Worm (Caenorhabditis elegans) whole organism, young adult: ENCODE results near the gene srd-49.

Experiments
- C06A6.2 ChIP-seq: fragments of 200-800 bp; sonication (Bioruptor generic); conservative IDR thresholded peaks from 2 replicates; pipeline ENCODE4 v1.3.6; 2022; ENCODE audit warnings: missing genetic modification characterization, missing compliant biosample characterization
- F57A8.1 ChIP-seq: fragments of 200-800 bp; sonication (Bioruptor generic); optimal IDR thresholded peaks from 2 replicates; lab custom pipeline; 2018; ENCODE audit warnings: mild to moderate bottlenecking, missing genetic modification characterization, moderate library complexity, missing compliant biosample characterization
- F57C9.4 ChIP-seq: sonication (generic microtip); optimal IDR thresholded peaks from 2 replicates; lab custom pipeline; 2017; ENCODE audit warnings: mild to moderate bottlenecking, missing genetic modification characterization, missing compliant biosample characterization
- K11D2.4 ChIP-seq: fragments of 200-800 bp; sonication (Bioruptor generic); IDR thresholded peaks from 2 replicates; pipeline ENCODE4 v1.3.6; 2022; ENCODE audit warnings: missing genetic modification reagents, missing genetic modification characterization, missing compliant biosample characterization
- Y53G8AR.9 ChIP-seq: fragments of 200-800 bp; sonication (Bioruptor generic); conservative IDR thresholded peaks from 2 replicates; pipeline ENCODE4 v1.3.6; 2022; ENCODE audit warnings: missing genetic modification reagents, missing genetic modification characterization, missing compliant biosample characterization
- Y67H2A.10 ChIP-seq: fragments of 200-800 bp; sonication (Bioruptor generic); conservative IDR thresholded peaks from 2 replicates; pipeline ENCODE4 v1.3.6; 2022; ENCODE audit warnings: missing genetic modification reagents, missing genetic modification characterization, missing compliant biosample characterization
- atf-7 ChIP-seq: sonication (generic microtip); optimal IDR thresholded peaks from 2 replicates; lab custom pipeline; 2017; ENCODE audit warnings: mild to moderate bottlenecking, missing genetic modification characterization, missing compliant biosample characterization
- bed-2 ChIP-seq: fragments of 200-800 bp; sonication (Bioruptor generic); IDR thresholded peaks from 2 replicates; pipeline ENCODE4 v1.3.6; 2022; ENCODE audit warnings: missing genetic modification reagents, missing genetic modification characterization, missing compliant biosample characterization
- cebp-2 ChIP-seq: fragments of 200-800 bp; sonication (Bioruptor generic); IDR thresholded peaks from 2 replicates; pipeline ENCODE4 v1.3.6; 2022; ENCODE audit warnings: missing genetic modification characterization, missing compliant biosample characterization
- ceh-40 ChIP-seq: fragments of 200-800 bp; sonication (Bioruptor generic); IDR thresholded peaks from 2 replicates; pipeline ENCODE4 v1.3.6; 2022; ENCODE audit warnings: missing genetic modification characterization, missing compliant biosample characterization
- efl-1 ChIP-seq: fragments of 150-350 bp; optimal IDR thresholded peaks from 2 replicates; lab custom pipeline; 2014; ENCODE audit warnings: missing biosample characterization, missing genetic modification reagents, missing genetic modification characterization
- egl-18 ChIP-seq: fragments of 200-800 bp; sonication (Bioruptor generic); IDR thresholded peaks from 2 replicates; pipeline ENCODE4 v1.3.6; 2022; ENCODE audit warnings: missing genetic modification reagents, missing genetic modification characterization, missing compliant biosample characterization
- him-1 ChIP-seq: sonication (generic microtip); optimal IDR thresholded peaks from 2 replicates; lab custom pipeline; 2016; ENCODE audit warnings: missing genotype, missing genetic modification reagents, missing genetic modification characterization, missing compliant biosample characterization
- hmg-1.2 ChIP-seq: fragments of 200-800 bp; sonication (Bioruptor generic); IDR thresholded peaks from 2 replicates; pipeline ENCODE4 v1.3.6; 2022; ENCODE audit warnings: missing genetic modification reagents, missing genetic modification characterization, missing compliant biosample characterization
- hmg-20 ChIP-seq: fragments of 200-800 bp; sonication (Bioruptor generic); IDR thresholded peaks from 2 replicates; pipeline ENCODE4 v1.3.6; 2022; ENCODE audit warnings: missing genetic modification reagents, missing genetic modification characterization, missing compliant biosample characterization
- hsf-1 ChIP-seq: fragments of 200-800 bp; sonication (Bioruptor generic); IDR thresholded peaks from 2 replicates; pipeline ENCODE4 v1.3.6; 2022; ENCODE audit warnings: missing genetic modification reagents, missing genetic modification characterization, missing compliant biosample characterization
- let-607 ChIP-seq, 2 experiments: fragments of 200-800 bp in 1 of 2; sonication (Bioruptor generic) in 1 of 2; sonication (generic microtip) in 1 of 2; optimal IDR thresholded peaks; 2 replicates each; lab custom pipeline; 2016 to 2018; ENCODE audit warnings: mild to moderate bottlenecking in 2 of 2, missing compliant biosample characterization in 2 of 2, missing genetic modification characterization in 2 of 2, moderate library complexity in 2 of 2, missing genotype in 1 of 2
- lin-40 ChIP-seq: sonication (generic microtip); optimal IDR thresholded peaks from 2 replicates; lab custom pipeline; 2016; ENCODE audit warnings: missing genetic modification characterization, mild to moderate bottlenecking, missing compliant biosample characterization, missing genotype, missing genetic modification reagents
- madf-10 ChIP-seq: sonication (generic microtip); optimal IDR thresholded peaks from 2 replicates; lab custom pipeline; 2016; ENCODE audit warnings: mild to moderate bottlenecking, missing genetic modification characterization, missing compliant biosample characterization
- madf-6 ChIP-seq: fragments of 200-800 bp; sonication (Bioruptor generic); IDR thresholded peaks from 2 replicates; pipeline ENCODE4 v1.3.6; 2022; ENCODE audit warnings: missing genetic modification reagents, missing genetic modification characterization, missing compliant biosample characterization
- mel-28 ChIP-seq: sonication (generic microtip); optimal IDR thresholded peaks from 2 replicates; lab custom pipeline; 2016; ENCODE audit warnings: borderline replicate concordance, mild to moderate bottlenecking, missing genetic modification characterization, missing compliant biosample characterization
- nfyb-1 ChIP-seq: fragments of 200-800 bp; sonication (Bioruptor generic); IDR thresholded peaks from 2 replicates; pipeline ENCODE4 v1.3.6; 2022; ENCODE audit warnings: missing genetic modification reagents, missing genetic modification characterization, missing compliant biosample characterization
- nhr-80 ChIP-seq: sonication (generic microtip); optimal IDR thresholded peaks from 2 replicates; lab custom pipeline; 2016; ENCODE audit warnings: missing genetic modification characterization, missing compliant biosample characterization
- nhr-90 ChIP-seq: sonication (generic microtip); optimal IDR thresholded peaks from 2 replicates; lab custom pipeline; 2016; ENCODE audit warnings: missing genotype, mild to moderate bottlenecking, missing genetic modification characterization, missing compliant biosample characterization
- rec-8 ChIP-seq, 2 experiments: sonication (generic microtip); optimal IDR thresholded peaks; 2 replicates each; lab custom pipeline; 2016; ENCODE audit warnings: mild to moderate bottlenecking in 2 of 2, missing genetic modification characterization in 2 of 2, missing genetic modification reagents in 2 of 2, missing genotype in 2 of 2, missing biosample characterization in 1 of 2, missing compliant biosample characterization in 1 of 2, moderate library complexity in 1 of 2
- repo-1 ChIP-seq: sonication (generic microtip); optimal IDR thresholded peaks from 2 replicates; lab custom pipeline; 2017; ENCODE audit warnings: mild to moderate bottlenecking, missing genetic modification characterization, missing compliant biosample characterization
- sea-2 ChIP-seq: fragments of 200-800 bp; sonication (Bioruptor generic); IDR thresholded peaks from 2 replicates; pipeline ENCODE4 v1.3.6; 2022; ENCODE audit warnings: missing genetic modification characterization, missing compliant biosample characterization
- snpc-1.1 ChIP-seq: sonication (generic microtip); optimal IDR thresholded peaks from 2 replicates; lab custom pipeline; 2017; ENCODE audit warnings: missing genetic modification characterization, mild to moderate bottlenecking, missing compliant biosample characterization, antibody characterized with exemption, moderate library complexity, missing genotype, missing genetic modification reagents; ENCODE audit not compliant: insufficient read depth
- snpc-1.3 ChIP-seq: sonication (generic microtip); optimal IDR thresholded peaks from 2 replicates; lab custom pipeline; 2017; ENCODE audit warnings: missing genetic modification characterization, mild to moderate bottlenecking, missing compliant biosample characterization, antibody characterized with exemption, moderate library complexity, missing genotype, missing genetic modification reagents; ENCODE audit not compliant: insufficient read depth
- snpc-3.4 ChIP-seq: sonication (generic microtip); optimal IDR thresholded peaks from 2 replicates; lab custom pipeline; 2017; ENCODE audit warnings: missing genetic modification characterization, mild to moderate bottlenecking, missing compliant biosample characterization, antibody characterized with exemption, moderate library complexity, missing genotype, missing genetic modification reagents
- tbp1 ChIP-seq: fragments of 200-800 bp; sonication (Bioruptor generic); optimal IDR thresholded peaks from 2 replicates; lab custom pipeline; 2018; ENCODE audit warnings: mild to moderate bottlenecking, missing genetic modification characterization, missing compliant biosample characterization
- unc-130 ChIP-seq: sonication (generic microtip); optimal IDR thresholded peaks from 2 replicates; lab custom pipeline; 2016; ENCODE audit warnings: missing genetic modification reagents, missing genetic modification characterization, missing compliant biosample characterization
- ztf-28 ChIP-seq: fragments of 200-800 bp; sonication (Bioruptor generic); IDR thresholded peaks from 2 replicates; pipeline ENCODE4 v1.3.6; 2022; ENCODE audit warnings: missing genetic modification reagents, missing genetic modification characterization, missing compliant biosample characterization
- ztf-3 ChIP-seq: fragments of 200-800 bp; sonication (Bioruptor generic); optimal IDR thresholded peaks from 2 replicates; lab custom pipeline; 2018; ENCODE audit warnings: mild to moderate bottlenecking, missing genetic modification characterization, missing compliant biosample characterization

The srd-49 gene

DNA sequence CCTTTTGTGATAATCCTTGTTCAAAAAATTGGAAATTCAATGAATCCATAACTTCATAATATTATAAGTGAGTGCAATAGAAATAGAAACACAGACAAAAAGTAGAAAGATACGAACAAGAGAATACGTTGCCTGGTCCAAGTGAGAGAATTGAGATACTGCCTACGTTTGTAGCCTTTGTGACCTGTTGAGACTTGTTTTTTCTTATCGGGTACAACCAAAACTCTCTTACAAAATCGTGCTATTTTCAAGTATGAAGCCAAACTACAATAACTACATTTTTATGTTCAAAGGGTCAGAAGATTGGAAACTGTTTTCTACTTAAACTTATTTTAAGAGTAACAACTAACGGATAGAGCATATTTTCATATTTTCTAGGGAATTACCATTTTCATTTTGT lies 12.8 kb upstream of the srd-49 start, which contains the start of gene nhr-205 (continued):
- TF ChIP-seq F57A8.1 (GFP tag; lab: Kevin White, UChicago): no peak
- TF ChIP-seq let-607 (tag; optimal IDR thresholded peaks at IDR 0.05; lab: Kevin White, UChicago): no peak
- no peak for TF ChIP-seq ztf-28 (GFP tag; lab: Robert Waterston, UW)
- TF ChIP-seq him-1 (tag; lab: Kevin White, UChicago): no peak

DNA sequence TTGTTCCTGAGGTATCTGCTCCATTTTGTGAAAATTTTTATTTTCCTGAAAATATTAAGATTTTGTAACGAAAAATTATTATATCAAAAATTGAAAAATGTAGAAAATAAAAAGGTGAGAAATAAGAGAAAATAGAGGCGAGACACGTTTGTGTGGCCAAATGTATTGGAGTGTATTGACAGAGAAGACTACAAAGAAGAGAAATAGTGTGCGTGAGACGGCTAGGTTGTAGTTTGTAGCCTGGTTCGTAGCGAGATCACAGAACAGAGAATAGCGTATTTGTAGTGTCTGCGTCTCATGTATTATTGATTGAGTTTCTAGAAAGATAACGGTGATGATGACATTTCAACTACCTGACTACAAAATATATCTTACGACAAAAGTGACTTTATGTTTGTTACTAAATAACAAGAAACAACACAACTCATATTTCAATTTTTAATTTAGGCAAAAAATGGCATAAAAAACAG lies 10.4 kb upstream of the srd-49 start, which contains the start of gene nhr-12:
TSS of gene nhr-12 (minus strand) at position 51 of the 470 bp plus-strand sequence.
- no peak for TF ChIP-seq madf-10 (tag; lab: Kevin White, UChicago)
- no peak for TF ChIP-seq snpc-1.3 (tag; lab: Kevin White, UChicago)
- no peak for TF ChIP-seq sea-2 (GFP tag; lab: Robert Waterston, UW)
- TF ChIP-seq madf-6: no peak
- no peak for TF ChIP-seq F57C9.4
- no peak for TF ChIP-seq ceh-40
- TF ChIP-seq C06A6.2 (GFP tag; lab: Robert Waterston, UW): no peak
- no peak for TF ChIP-seq nfyb-1

DNA sequence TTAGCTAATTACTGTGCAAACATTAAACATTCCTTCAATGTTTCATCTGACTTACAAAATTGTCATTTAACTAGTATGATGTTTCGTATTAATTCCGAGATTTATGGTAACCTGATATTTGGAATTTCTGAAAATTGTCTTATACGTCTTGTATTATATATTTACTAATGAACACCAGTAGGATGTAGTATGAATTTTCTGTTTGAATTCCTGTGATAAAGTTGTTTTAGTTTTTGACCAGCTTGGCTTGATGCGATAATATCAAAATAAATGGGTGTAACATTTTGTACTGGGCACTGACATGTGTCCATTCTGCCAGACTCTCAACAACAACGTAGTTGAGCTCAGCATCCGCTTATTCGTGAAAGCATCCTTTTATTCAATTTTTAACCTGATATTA lies 9.6 kb upstream of the srd-49 start, which contains the start of gene R04B5.6:
TSS of gene R04B5.6 (plus strand) at position 301 of the 400 bp plus-strand sequence.
- TF ChIP-seq hsf-1 (GFP tag; lab: Robert Waterston, UW): no peak
- TF ChIP-seq, all 124 proteins: peak for 0

DNA sequence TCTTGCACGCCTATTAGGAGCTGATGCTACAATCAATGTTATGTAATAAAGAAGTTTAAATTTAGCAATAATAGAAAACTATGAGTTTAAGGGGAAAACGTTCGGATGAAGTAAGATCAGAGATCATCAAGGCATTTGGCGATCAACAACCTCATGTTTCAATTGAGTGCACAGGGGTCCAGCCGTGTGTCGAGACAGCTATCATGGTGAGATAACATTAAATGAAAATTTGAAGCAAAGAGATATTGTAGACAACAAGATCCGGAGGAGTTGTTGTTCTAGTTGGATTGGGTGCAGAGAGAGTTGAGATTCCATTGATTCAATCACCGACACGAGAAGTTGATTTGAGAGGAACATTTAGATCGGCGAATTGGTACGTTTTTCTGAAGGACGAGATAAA lies 8.3 kb upstream of the srd-49 start:
- TF ChIP-seq hmg-20: no peak
- no peak for TF ChIP-seq cebp-2 (GFP tag; lab: Robert Waterston, UW)
- TF ChIP-seq egl-18 (GFP tag; lab: Robert Waterston, UW): no peak
- no peak for TF ChIP-seq atf-7 (tag; lab: Kevin White, UChicago)
- TF ChIP-seq snpc-3.4 (tag; lab: Kevin White, UChicago): no peak
- TF ChIP-seq, all 124 proteins: peak for 0

DNA sequence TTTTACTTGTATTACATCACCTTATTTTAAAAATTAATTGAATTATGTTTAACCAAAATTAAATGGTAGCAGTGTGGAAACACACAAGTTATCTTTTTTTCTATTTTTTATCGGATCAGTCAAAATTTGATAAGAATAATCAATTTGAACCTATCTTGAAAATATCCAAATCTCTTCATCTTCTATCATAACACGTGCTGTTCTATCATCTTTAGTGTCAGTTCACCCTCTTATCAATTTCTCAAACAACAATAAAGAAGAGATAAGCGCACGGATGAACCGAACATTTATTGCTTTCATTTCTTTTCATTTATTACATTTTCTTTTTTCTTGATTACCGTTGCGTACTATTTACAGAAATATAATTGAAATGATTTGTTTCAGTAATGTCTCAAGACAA lies 7.4 kb upstream of the srd-49 start, which contains the start of gene R04B5.5:
TSS of gene R04B5.5 (plus strand) at position 378 of the 400 bp plus-strand sequence.
- TF ChIP-seq lin-40 (peak; percentile 33), repo-1 (no peak), nhr-80 (tag; lab: Kevin White, UChicago) (peak; percentile 58)

DNA sequence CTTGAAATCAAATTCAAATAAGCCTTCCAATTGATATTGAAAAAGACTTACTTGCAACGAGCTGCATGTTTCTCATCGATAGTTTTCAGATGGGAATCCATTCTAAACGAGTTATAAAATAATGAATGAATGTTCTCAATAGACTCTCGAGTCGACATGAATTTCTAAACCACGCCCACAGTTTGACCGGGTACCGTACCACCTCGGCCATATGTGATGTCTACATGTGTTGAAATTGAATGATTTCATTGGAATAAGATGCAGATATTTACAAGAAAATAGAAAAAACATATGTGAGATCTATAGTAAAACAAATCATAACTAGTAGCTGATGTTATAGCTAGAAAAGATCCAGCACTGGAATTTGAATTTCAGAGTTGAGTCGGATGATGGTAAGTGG lies 4.0 kb upstream of the srd-49 start, which contains the start of gene R04B5.7:
TSS of gene R04B5.7 (minus strand) at position 101 of the 400 bp plus-strand sequence.
- no peak for TF ChIP-seq ztf-28 (GFP tag; lab: Robert Waterston, UW)
- no peak for TF ChIP-seq madf-6
- TF ChIP-seq efl-1 (GFP tag; lab: Kevin White, UChicago): no peak
- TF ChIP-seq unc-130 (GFP tag; lab: Kevin White, UChicago): no peak
- TF ChIP-seq Y53G8AR.9 (GFP tag; lab: Robert Waterston, UW): no peak
- TF ChIP-seq mel-28 (tag; lab: Kevin White, UChicago): no peak
- TF ChIP-seq snpc-1.1 (tag; lab: Kevin White, UChicago): no peak
- TF ChIP-seq tbp1 (GFP tag; lab: Kevin White, UChicago): no peak
- no peak for TF ChIP-seq let-607 (tag; optimal IDR thresholded peaks at IDR 0.05; lab: Kevin White, UChicago)
- TF ChIP-seq ztf-3 (GFP tag; lab: Kevin White, UChicago): no peak
- no peak for TF ChIP-seq K11D2.4 (GFP tag; lab: Robert Waterston, UW)
- no peak for TF ChIP-seq rec-8 (tag; optimal IDR thresholded peaks at IDR 0.05; lab: Kevin White, UChicago)
- TF ChIP-seq bed-2 (GFP tag; lab: Robert Waterston, UW): no peak
- TF ChIP-seq Y67H2A.10 (GFP tag; lab: Robert Waterston, UW): no peak
- no peak for TF ChIP-seq hmg-1.2 (GFP tag; lab: Robert Waterston, UW)
- TF ChIP-seq snpc-1.3 (tag; lab: Kevin White, UChicago): no peak
- no peak for TF ChIP-seq nhr-90
